Worm (Caenorhabditis elegans) whole organism, midembryonic: ENCODE results near the gene nhr-173.

ENCODE experiments used
- T22C8.4 ChIP-seq: fragments of 200-800 bp; sonication (Bioruptor generic); IDR thresholded peaks from 2 replicates; pipeline ENCODE4 v1.3.6; 2022; ENCODE audit warnings: missing genetic modification characterization, missing compliant biosample characterization
- cog-1 ChIP-seq: sonication (generic microtip); optimal IDR thresholded peaks from 2 replicates; lab custom pipeline; 2016; ENCODE audit warnings: missing genetic modification characterization, missing compliant biosample characterization
- flt-1 ChIP-seq: fragments of 200-800 bp; sonication (Bioruptor generic); IDR thresholded peaks from 2 replicates; pipeline ENCODE4 v1.3.6; 2022; ENCODE audit warnings: missing genetic modification characterization, missing compliant biosample characterization
- klf-2 ChIP-seq: fragments of 200-800 bp; sonication (Bioruptor generic); conservative IDR thresholded peaks from 2 replicates; pipeline ENCODE4 v1.3.6; 2022; ENCODE audit warnings: missing genetic modification reagents, missing genetic modification characterization, missing compliant biosample characterization
- med-1 ChIP-seq: sonication (generic microtip); optimal IDR thresholded peaks from 2 replicates; lab custom pipeline; 2017; ENCODE audit warnings: missing genetic modification characterization, mild to moderate bottlenecking, missing compliant biosample characterization, antibody characterized with exemption, missing genetic modification reagents; ENCODE audit not compliant: insufficient read depth
- ref-1 ChIP-seq: fragments of 200-800 bp; sonication (Bioruptor generic); conservative IDR thresholded peaks from 2 replicates; pipeline ENCODE4 v1.3.6; 2022; ENCODE audit warnings: missing genetic modification reagents, missing genetic modification characterization, missing compliant biosample characterization
- tab-1 ChIP-seq: fragments of 200-800 bp; sonication (Bioruptor generic); IDR thresholded peaks from 2 replicates; pipeline ENCODE4 v1.3.6; 2022; ENCODE audit warnings: missing genetic modification characterization, missing compliant biosample characterization
- ztf-23 ChIP-seq: fragments of 200-800 bp; sonication (Bioruptor generic); IDR thresholded peaks from 2 replicates; pipeline ENCODE4 v1.3.6; 2022; ENCODE audit warnings: missing genetic modification reagents, missing genetic modification characterization, missing compliant biosample characterization
- ztf-29 ChIP-seq: fragments of 200-800 bp; sonication (Bioruptor generic); IDR thresholded peaks from 2 replicates; pipeline ENCODE4 v1.3.6; 2022; ENCODE audit warnings: missing genetic modification reagents, missing genetic modification characterization, missing compliant biosample characterization

nhr-173 gene

DNA sequence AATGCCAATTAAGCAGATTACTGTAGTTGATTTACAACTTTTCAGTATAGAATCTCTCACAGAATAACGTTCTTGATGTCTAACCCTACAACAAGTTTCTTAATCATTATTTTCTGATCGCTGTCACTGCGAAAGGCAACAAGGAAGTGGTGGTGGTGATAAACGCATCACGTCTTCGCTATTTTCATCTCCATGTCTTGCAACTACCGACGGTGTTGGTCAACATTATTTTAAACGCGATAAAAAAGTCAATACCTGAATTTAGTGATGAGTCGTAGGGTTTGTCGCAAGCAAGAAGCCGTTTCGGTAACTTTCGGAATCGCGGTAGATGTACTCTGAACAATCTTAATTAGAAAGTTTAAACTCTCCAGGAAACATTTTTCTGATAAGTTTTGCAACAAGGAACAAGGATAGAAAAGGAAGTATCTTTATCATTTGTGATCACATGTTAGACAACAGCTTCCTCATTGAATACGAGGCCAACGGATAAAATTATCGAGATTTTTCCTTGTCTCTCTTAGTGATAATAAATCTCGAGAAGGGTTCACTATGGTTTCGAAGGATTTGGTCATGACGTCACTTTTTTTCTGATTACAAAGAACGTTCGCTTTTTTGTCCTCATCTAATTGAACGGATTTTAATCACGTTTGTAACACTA is 8.6 kb downstream of the nhr-173 start:
- TF ChIP-seq T22C8.4 (GFP tag; lab: Robert Waterston, UW): no peak
- no peak for TF ChIP-seq cog-1 (tag; lab: Kevin White, UChicago)
- TF ChIP-seq med-1: no peak
- TF ChIP-seq ztf-23: no peak
- no peak for TF ChIP-seq flt-1
- TF ChIP-seq ref-1 (GFP tag; lab: Robert Waterston, UW): no peak
- TF ChIP-seq ztf-29 (GFP tag; lab: Robert Waterston, UW): no peak
- no peak for TF ChIP-seq klf-2
- no peak for TF ChIP-seq tab-1 (GFP tag; lab: Robert Waterston, UW)

DNA sequence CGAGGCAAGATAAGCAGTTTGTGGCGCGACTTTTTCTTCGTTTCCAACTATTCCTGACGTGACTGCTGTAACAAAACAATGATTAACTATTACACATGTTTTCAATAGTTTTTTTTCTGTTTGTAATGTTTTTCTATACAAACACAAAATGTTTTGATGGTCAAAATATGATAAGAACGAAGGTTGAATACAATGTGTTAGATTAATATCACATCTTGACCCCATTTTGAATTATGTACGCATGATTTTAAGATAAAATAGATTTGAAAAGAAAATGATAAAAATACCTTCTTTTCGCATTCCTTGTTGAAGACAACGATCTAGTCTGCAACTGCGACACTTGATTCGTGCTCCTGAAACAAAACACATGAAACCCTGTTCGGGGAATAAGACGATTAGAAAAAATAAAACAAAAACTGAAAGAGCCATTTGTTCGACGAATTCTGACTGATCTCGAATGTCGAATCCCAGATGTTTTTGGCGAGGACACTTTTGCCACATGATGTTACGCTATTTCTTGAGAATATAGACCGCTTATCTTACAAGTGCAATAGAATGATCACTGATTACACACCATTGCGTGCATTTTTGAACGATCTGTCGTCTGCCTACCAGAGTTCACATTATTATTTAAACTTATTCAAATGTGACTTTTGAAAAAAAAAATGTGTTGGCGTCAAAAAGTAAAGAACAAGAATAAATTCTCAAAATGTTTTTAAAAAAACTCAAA is 10.0 kb downstream of the nhr-173 start:
- TF ChIP-seq T22C8.4 (GFP tag; lab: Robert Waterston, UW): no peak
- TF ChIP-seq flt-1: no peak
- TF ChIP-seq klf-2: no peak
- no peak for TF ChIP-seq ztf-23
- TF ChIP-seq ztf-29 (GFP tag; lab: Robert Waterston, UW): no peak
- no peak for TF ChIP-seq tab-1 (GFP tag; lab: Robert Waterston, UW)
- no peak for TF ChIP-seq med-1
- TF ChIP-seq ref-1 (GFP tag; lab: Robert Waterston, UW): no peak
- TF ChIP-seq cog-1 (tag; lab: Kevin White, UChicago): no peak

DNA sequence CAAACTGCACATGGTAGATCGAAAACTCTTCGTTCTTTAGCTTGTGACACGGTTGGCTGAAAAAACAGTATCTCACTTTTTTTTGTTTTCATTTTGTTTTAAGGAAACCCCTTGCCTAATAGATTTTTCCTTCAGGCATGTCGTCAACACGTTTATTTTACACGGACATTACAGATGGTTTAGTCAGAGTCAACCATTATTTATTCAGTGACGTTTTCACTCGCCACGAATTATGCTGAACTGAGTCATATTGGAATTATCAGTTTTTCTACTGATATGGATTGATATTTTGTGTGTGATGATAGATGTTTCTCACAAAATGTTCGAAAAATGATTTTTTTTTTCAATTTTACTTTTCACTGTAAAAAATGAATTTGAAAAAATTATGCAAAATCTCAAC is 12.1 kb downstream of the nhr-173 start:
- TF ChIP-seq tab-1 (GFP tag; lab: Robert Waterston, UW) (no peak), med-1 (no peak), T22C8.4 (GFP tag; lab: Robert Waterston, UW) (no peak), klf-2 (no peak), ref-1 (GFP tag; lab: Robert Waterston, UW) (no peak), flt-1 (no peak), cog-1 (tag; lab: Kevin White, UChicago) (no peak), ztf-29 (GFP tag; lab: Robert Waterston, UW) (no peak)

DNA sequence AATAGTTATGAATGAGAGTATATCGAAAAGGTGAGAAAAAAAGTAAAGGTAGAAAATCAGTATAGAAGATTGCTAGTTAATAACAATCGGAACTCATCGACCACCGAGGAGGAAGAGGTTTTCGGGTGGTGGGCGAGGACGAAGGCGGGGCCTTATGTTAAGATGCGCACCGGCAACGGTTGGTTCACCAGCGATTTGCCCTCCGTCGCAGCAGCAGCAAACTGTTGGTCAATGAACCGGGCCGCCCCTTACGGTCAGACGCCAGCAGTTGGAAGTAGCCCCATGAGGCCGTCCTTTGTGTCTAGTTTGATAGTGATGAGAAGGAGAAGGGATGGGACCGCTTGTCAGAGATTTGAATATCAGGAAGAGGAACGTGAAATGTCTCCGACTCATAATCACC is 13.6 kb downstream of the nhr-173 start, which contains the start of gene nhr-137:
Gene nhr-137 (minus strand): TSS at position 101 of the 400 bp plus-strand sequence.
- TF ChIP-seq tab-1 (GFP tag; lab: Robert Waterston, UW): no peak
- TF ChIP-seq ref-1 (GFP tag; lab: Robert Waterston, UW): no peak
- TF ChIP-seq flt-1: no peak
- no peak for TF ChIP-seq T22C8.4 (GFP tag; lab: Robert Waterston, UW)
- no peak for TF ChIP-seq ztf-23
- no peak for TF ChIP-seq cog-1 (tag; lab: Kevin White, UChicago)
- no peak for TF ChIP-seq med-1
- no peak for TF ChIP-seq klf-2
- no peak for TF ChIP-seq ztf-29 (GFP tag; lab: Robert Waterston, UW)

DNA sequence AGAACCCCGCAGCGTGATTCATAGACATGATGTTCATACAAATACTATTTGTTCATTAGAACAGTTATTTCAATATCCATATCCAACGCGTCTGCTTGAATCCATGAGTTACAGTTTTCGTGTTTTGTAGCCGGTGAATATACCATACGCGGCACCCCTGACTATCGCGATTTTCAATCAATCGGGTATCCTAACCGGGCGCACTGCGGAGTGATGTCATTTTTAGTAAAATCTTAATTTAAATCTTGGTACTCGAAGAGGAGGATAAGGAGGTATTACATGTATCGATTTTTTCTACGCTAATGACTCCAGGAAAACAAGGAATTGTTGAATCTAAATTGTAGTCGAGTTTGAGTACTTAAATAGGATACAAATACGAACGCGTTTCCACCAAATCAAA is 14.0 kb downstream of the nhr-173 start:
- TF ChIP-seq cog-1 (tag; lab: Kevin White, UChicago) (no peak), ztf-29 (GFP tag; lab: Robert Waterston, UW) (no peak), ztf-23 (no peak), klf-2 (no peak), T22C8.4 (GFP tag; lab: Robert Waterston, UW) (no peak), tab-1 (GFP tag; lab: Robert Waterston, UW) (no peak), ref-1 (GFP tag; lab: Robert Waterston, UW) (no peak), med-1 (no peak), flt-1 (no peak)

DNA sequence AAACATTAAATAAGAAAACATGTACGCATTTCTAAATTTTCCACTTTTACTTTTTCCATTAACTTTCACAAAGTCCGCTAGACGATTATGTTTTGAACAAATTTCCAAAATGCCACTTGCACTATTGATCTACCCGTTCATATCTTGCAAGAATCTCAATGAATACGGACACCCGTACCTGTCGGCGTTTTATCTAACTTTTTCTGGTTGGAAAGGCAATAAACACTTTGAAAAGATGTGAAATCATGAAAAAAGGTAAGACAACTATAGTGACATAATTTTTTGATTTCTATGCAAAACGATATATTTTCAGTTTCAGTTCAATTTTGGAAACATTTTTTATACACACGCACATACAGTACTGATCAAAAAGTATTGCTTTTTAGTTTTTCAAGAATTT is 16.4 kb downstream of the nhr-173 start:
- TF ChIP-seq klf-2 (no peak), tab-1 (GFP tag; lab: Robert Waterston, UW) (no peak), ztf-23 (no peak), ref-1 (GFP tag; lab: Robert Waterston, UW) (no peak), flt-1 (no peak), med-1 (no peak), ztf-29 (GFP tag; lab: Robert Waterston, UW) (no peak), cog-1 (tag; lab: Kevin White, UChicago) (no peak)

DNA sequence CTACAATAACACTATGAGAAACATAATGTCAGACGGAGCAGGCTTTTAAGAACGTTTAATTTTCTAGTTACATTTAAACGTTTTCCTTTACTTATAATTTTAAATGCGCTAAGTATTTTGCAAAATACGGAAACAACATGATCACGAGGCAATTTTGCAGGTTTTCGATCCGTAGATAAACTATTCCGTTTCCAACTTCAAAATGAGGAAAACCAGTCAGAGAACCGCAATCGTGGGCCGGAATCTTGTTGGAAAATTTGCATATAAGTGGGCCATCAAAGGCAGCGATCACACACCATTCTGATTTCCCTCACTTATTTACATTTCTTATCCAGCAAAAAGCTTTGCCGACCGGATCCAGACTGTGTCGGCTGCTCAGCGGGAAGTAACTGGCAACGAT is 17.2 kb downstream of the nhr-173 start, which contains the start of gene col-172:
Gene col-172 (plus strand): TSS at position 301 of the 400 bp plus-strand sequence.
- TF ChIP-seq cog-1 (tag; lab: Kevin White, UChicago) (no peak), ztf-23 (no peak), tab-1 (GFP tag; lab: Robert Waterston, UW) (no peak), flt-1 (no peak), ref-1 (GFP tag; lab: Robert Waterston, UW) (no peak)

DNA sequence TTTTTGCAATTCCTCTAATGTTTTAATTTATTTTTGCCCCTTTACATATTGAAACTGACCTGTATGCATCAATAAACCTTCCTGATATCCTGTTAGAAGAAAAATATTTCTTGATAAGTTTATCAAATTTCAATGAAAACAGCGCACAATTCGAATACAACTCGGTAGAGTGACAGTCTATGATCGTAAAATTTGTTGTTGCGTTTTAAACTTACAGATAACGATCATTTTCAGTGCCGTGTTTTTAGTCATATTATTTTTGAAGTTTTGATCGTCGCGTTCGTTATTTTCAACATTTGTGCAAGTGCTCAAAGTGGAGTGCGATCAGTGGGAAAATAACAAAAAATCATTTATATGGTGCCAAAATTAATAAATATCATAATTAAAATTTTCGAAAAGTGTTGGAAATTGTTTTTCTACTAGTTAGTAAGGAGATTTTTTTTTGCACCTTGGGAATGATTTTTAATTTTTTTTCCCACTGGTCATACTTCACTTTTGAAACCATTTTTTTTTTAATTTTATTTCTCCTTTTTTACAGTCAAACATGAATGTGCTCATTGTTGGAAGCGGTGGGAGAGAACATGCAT is 19.1 kb downstream of the nhr-173 start, which contains the start of gene F38B6.4:
Gene F38B6.4 (plus strand): TSS at position 537 of the 587 bp plus-strand sequence.
- TF ChIP-seq tab-1 (GFP tag; lab: Robert Waterston, UW): no peak
- no peak for TF ChIP-seq flt-1
- no peak for TF ChIP-seq klf-2
- no peak for TF ChIP-seq cog-1 (tag; lab: Kevin White, UChicago)
- TF ChIP-seq ztf-29 (GFP tag; lab: Robert Waterston, UW): no peak
- no peak for TF ChIP-seq ztf-23
- no peak for TF ChIP-seq med-1
- no peak for TF ChIP-seq ref-1 (GFP tag; lab: Robert Waterston, UW)
- TF ChIP-seq T22C8.4 (GFP tag; lab: Robert Waterston, UW): no peak

DNA sequence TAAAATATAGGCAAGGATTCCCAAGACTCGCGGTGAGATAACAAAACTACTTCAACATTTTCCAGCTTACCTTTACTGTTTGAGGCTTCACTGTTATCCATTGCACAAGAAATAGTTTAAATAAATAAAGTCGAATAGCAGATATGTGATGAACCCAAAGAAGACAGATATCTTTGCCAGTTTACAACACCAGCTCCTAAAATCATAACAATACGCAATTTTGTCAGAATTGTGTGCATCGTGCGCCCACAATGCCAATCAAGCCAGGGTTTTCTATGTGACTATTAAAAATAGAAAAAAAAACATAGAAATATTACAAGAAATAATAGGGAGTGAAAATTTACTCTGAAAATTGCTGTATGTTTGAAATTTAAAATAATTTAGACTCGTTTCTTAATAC is 27.4 kb downstream of the nhr-173 start, which contains the start of gene F38B6.8:
Gene F38B6.8 (minus strand): TSS at position 101 of the 400 bp plus-strand sequence.
- no peak for TF ChIP-seq tab-1 (GFP tag; lab: Robert Waterston, UW)
- TF ChIP-seq med-1: no peak
- no peak for TF ChIP-seq klf-2

DNA sequence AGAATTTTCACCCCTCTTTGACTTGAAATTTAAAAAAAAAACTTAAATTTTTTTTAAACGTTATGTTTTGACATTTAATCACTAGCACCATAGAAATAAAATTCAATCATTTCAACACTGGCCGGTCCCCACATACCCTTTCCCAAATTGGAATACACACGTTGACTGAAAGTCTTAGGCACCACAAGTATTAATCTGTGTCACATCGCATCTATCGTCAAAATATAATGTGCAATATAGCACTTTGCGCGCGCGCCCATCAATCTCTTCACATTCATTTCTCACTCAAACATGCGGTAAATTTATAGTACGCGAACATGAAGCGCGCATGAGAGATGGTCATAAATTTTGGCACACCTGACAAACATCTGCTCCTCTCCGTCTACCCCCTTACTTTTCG is 32.0 kb downstream of the nhr-173 start:
- no peak for TF ChIP-seq T22C8.4 (GFP tag; lab: Robert Waterston, UW)
- no peak for TF ChIP-seq ref-1 (GFP tag; lab: Robert Waterston, UW)
- no peak for TF ChIP-seq ztf-23
- no peak for TF ChIP-seq cog-1 (tag; lab: Kevin White, UChicago)
- TF ChIP-seq med-1: no peak
